Fruit fly (Drosophila melanogaster): ENCODE measurements around the gene CG2961.

The CG2961 gene

dm6 chrX:10241919-10242318, 9.0 kb upstream of the CG2961 start (continued):
- TF ChIP-seq CG11762 (GFP tag; optimal IDR thresholded peaks at IDR 0.05; ENCODE audit: insufficient read depth) (no peak), Ets96B (tag; optimal IDR thresholded peaks at IDR 0.05) (no peak), CG8632 (GFP tag; optimal IDR thresholded peaks at IDR 0.05) (no peak), lz (GFP tag; optimal IDR thresholded peaks at IDR 0.05) (peak; percentile 27), Hr39 (GFP tag; optimal IDR thresholded peaks at IDR 0.05) (peak; percentile 54), CG1621 (tag; optimal IDR thresholded peaks at IDR 0.05) (no peak), CG11294 (GFP tag; IDR thresholded peaks at IDR 0.05) (no peak), Sox102F (GFP tag; optimal IDR thresholded peaks at IDR 0.05) (peak; percentile 41), dsx (GFP tag; optimal IDR thresholded peaks at IDR 0.05; ENCODE audit: poor library complexity, severe bottlenecking) (no peak), CG8319 (GFP tag; optimal IDR thresholded peaks at IDR 0.05) (no peak), CG3032 (tag; optimal IDR thresholded peaks at IDR 0.05) (no peak), Hr4 (GFP tag; optimal IDR thresholded peaks at IDR 0.05) (peak; percentile 27), CG34406 (GFP tag; optimal IDR thresholded peaks at IDR 0.05) (peak; percentile 24), CG9139 (GFP tag; optimal IDR thresholded peaks at IDR 0.05) (no peak), CG31627 (GFP tag; optimal IDR thresholded peaks at IDR 0.05) (peak; percentile 58)

dm6 chrX:10234024-10234520, 1.2 kb upstream of the CG2961 start:
- TF ChIP-seq Met (GFP tag; optimal IDR thresholded peaks at IDR 0.05) (no peak), Sox102F (GFP tag; optimal IDR thresholded peaks at IDR 0.05) (no peak), svp (GFP tag) (peak; percentile 55), CG9139 (GFP tag; optimal IDR thresholded peaks at IDR 0.05) (no peak), CG7368 (GFP tag; optimal IDR thresholded peaks at IDR 0.05) (no peak), Sox14 (GFP tag; optimal IDR thresholded peaks at IDR 0.05) (no peak), CG6792 (GFP tag; optimal IDR thresholded peaks at IDR 0.05) (no peak), cyc (GFP tag; optimal IDR thresholded peaks at IDR 0.05) (no peak)

dm6 chrX:10232497-10232896, 383 bp downstream of the CG2961 start:
- TF ChIP-seq eg (GFP tag; IDR thresholded peaks at IDR 0.05) (peak; percentile 11; the same call in 1 of the 3 replicates), cyc (GFP tag; optimal IDR thresholded peaks at IDR 0.05) (no peak), CG6163 (GFP tag; IDR thresholded peaks at IDR 0.05) (no peak), ss (GFP tag; optimal IDR thresholded peaks at IDR 0.05) (no peak), CG8632 (GFP tag; optimal IDR thresholded peaks at IDR 0.05) (peak; percentile 2), Lpt (GFP tag; optimal IDR thresholded peaks at IDR 0.05) (peak; percentile 17), svp (GFP tag) (peak; percentile 58), Eip75B (GFP tag; optimal IDR thresholded peaks at IDR 0.05) (no peak), Sox14 (GFP tag; optimal IDR thresholded peaks at IDR 0.05) (no peak), salr (GFP tag; optimal IDR thresholded peaks at IDR 0.05) (no peak), dsx (GFP tag; optimal IDR thresholded peaks at IDR 0.05; ENCODE audit: poor library complexity, severe bottlenecking) (no peak), CG34406 (GFP tag; optimal IDR thresholded peaks at IDR 0.05) (no peak), CG9139 (GFP tag; optimal IDR thresholded peaks at IDR 0.05) (no peak), Eip78C (GFP tag) (peak; percentile 51), net (GFP tag; optimal IDR thresholded peaks at IDR 0.05) (peak; percentile 3), CG32006 (GFP tag; optimal IDR thresholded peaks at IDR 0.05) (peak; percentile 14), fd85E (GFP tag; optimal IDR thresholded peaks at IDR 0.05) (no peak), Ets21C (GFP tag; optimal IDR thresholded peaks at IDR 0.05) (no peak), CG3032 (tag; optimal IDR thresholded peaks at IDR 0.05) (no peak), CG15336 (GFP tag; IDR thresholded peaks at IDR 0.05) (peak; percentile 70), CG8119 (GFP tag; IDR thresholded peaks at IDR 0.05) (peak; percentile 75)

dm6 chrX:10219955-10220354, 12.9 kb downstream of the CG2961 start, which contains the start of gene CG34408:
Gene CG34408, plus strand, starts transcription at chrX:10220110.
- TF ChIP-seq fd85E (GFP tag; optimal IDR thresholded peaks at IDR 0.05), result no peak
- no peak for TF ChIP-seq CG15336 (GFP tag; IDR thresholded peaks at IDR 0.05)
- TF ChIP-seq acj6 (GFP tag; optimal IDR thresholded peaks at IDR 0.05), result no peak
- TF ChIP-seq Ets96B (tag; optimal IDR thresholded peaks at IDR 0.05), result no peak
- peak; percentile 66 for TF ChIP-seq Eip78C (GFP tag)
- no peak for TF ChIP-seq Hr4 (GFP tag; optimal IDR thresholded peaks at IDR 0.05)
- TF ChIP-seq esn (GFP tag; optimal IDR thresholded peaks at IDR 0.05), result no peak
- TF ChIP-seq CG6808 (GFP tag; optimal IDR thresholded peaks at IDR 0.05), result no peak
